Fruit fly (Drosophila melanogaster): ENCODE results near the gene CG14408.

The CG14408 gene

DNA sequence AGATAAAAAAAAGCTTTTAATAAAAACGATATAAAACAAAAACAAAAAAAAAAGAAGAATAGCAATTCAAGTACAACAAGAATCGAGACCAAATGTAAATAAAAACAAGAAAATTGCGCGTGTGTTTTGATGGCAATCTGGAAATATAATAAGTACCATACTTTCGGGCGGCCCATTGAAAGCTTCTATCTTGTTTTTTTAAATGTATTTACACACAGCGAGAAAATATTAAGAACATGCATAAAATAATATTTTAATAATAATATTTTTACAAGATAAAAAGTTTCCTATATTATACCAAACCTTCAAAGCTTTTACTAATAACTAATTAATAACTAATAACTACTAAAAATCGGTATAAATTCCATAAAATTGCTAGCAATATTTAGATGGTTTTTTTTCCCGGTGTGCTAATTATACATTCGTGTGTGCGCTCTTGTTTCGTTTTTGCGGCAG, 8.6 kb upstream of the CG14408 start (continued):
- TF ChIP-seq acj6 (GFP tag; optimal IDR thresholded peaks at IDR 0.05) = peak; percentile 36
- TF ChIP-seq Sox102F (GFP tag; optimal IDR thresholded peaks at IDR 0.05) = peak; percentile 11
- TF ChIP-seq CG6163 (GFP tag; IDR thresholded peaks at IDR 0.05) = peak; percentile 56; the same call in 2 of the 3 replicates
- TF ChIP-seq Lpt (GFP tag; optimal IDR thresholded peaks at IDR 0.05) = peak; percentile 15
- no peak for TF ChIP-seq CG7368 (GFP tag; optimal IDR thresholded peaks at IDR 0.05)
- TF ChIP-seq Gug (GFP tag; IDR thresholded peaks at IDR 0.05) = no peak
- peak; percentile 39 for TF ChIP-seq net (GFP tag; optimal IDR thresholded peaks at IDR 0.05)
- peak; percentile 48 for TF ChIP-seq Ets96B (tag; optimal IDR thresholded peaks at IDR 0.05)
- peak; percentile 43 for TF ChIP-seq CG16779 (tag; optimal IDR thresholded peaks at IDR 0.05)
- TF ChIP-seq CG8119 (GFP tag; IDR thresholded peaks at IDR 0.05) = no peak; the same call in 1 of the 3 replicates
- TF ChIP-seq CG4318 (GFP tag; optimal IDR thresholded peaks at IDR 0.05) = peak; percentile 20
- no peak for TF ChIP-seq Eip93F (GFP tag; optimal IDR thresholded peaks at IDR 0.05)
- TF ChIP-seq Sox15 (GFP tag; optimal IDR thresholded peaks at IDR 0.05) = no peak
- peak; percentile 49 for TF ChIP-seq CG10631 (GFP tag; optimal IDR thresholded peaks at IDR 0.05)
- peak; percentile 61 for TF ChIP-seq CG15336 (GFP tag; IDR thresholded peaks at IDR 0.05)
- TF ChIP-seq cyc (GFP tag; optimal IDR thresholded peaks at IDR 0.05) = no peak
- TF ChIP-seq spab (GFP tag; optimal IDR thresholded peaks at IDR 0.05) = peak; percentile 52
- TF ChIP-seq Eip78C (GFP tag) = peak; percentile 90
- TF ChIP-seq CG9139 (GFP tag; optimal IDR thresholded peaks at IDR 0.05) = peak; percentile 42
- TF ChIP-seq CG10669 (GFP tag; optimal IDR thresholded peaks at IDR 0.05) = peak; percentile 51
- peak; percentile 37 for TF ChIP-seq CG1621 (tag; optimal IDR thresholded peaks at IDR 0.05)
- TF ChIP-seq Hr4 (GFP tag; optimal IDR thresholded peaks at IDR 0.05) = no peak

DNA sequence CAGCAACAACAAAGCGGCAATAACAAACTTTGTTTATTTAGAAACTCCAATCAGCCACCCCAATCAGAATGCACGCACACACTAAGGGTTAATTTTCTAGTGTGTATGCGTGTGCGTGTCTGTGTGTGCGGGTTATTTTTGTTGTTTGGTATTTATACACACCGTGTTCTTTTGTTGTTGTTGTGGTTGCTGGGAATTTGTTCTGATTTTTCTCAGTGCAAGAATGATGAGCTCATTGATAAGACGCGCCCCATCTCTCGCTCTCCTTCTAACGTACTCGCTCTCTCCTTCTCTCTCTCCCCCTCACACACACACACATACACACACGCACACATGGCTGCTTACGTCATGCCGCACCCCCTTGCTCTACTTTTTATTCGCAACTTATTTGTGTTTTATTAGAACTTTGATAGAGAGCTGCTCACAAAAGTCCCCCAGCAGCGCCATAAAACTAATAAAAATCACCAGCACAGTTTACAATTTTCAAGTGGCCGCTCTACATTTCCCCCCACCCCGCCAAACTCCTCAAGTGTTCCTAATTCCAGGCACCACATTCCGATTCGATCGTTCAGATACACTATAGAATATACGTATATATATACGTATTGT, 8.0 kb upstream of the CG14408 start:
- TF ChIP-seq CG8319 (GFP tag; optimal IDR thresholded peaks at IDR 0.05) (no peak), achi (GFP tag; optimal IDR thresholded peaks at IDR 0.05) (peak; percentile 46), CG11762 (GFP tag; optimal IDR thresholded peaks at IDR 0.05; ENCODE audit: insufficient read depth) (no peak), CG3032 (tag; optimal IDR thresholded peaks at IDR 0.05) (peak; percentile 4), CG7368 (GFP tag; optimal IDR thresholded peaks at IDR 0.05) (peak; percentile 21), CG11294 (GFP tag; IDR thresholded peaks at IDR 0.05) (0 out of 2 replicates have a peak, but pooled peaks have one; percentile 50), CG1621 (tag; optimal IDR thresholded peaks at IDR 0.05) (peak; percentile 28), spab (GFP tag; optimal IDR thresholded peaks at IDR 0.05) (no peak), Hr39 (GFP tag; optimal IDR thresholded peaks at IDR 0.05) (peak; percentile 53), Eip78C (GFP tag) (peak; percentile 9), acj6 (GFP tag; optimal IDR thresholded peaks at IDR 0.05) (peak; percentile 19), CG3919 (GFP tag; optimal IDR thresholded peaks at IDR 0.05) (peak; percentile 13), CG10669 (GFP tag; optimal IDR thresholded peaks at IDR 0.05) (no peak), CG16779 (tag; optimal IDR thresholded peaks at IDR 0.05) (no peak), svp (GFP tag) (peak; percentile 65), Met (GFP tag; optimal IDR thresholded peaks at IDR 0.05) (peak; percentile 54), CG9139 (GFP tag; optimal IDR thresholded peaks at IDR 0.05) (no peak), Gug (GFP tag; IDR thresholded peaks at IDR 0.05) (no peak), cyc (GFP tag; optimal IDR thresholded peaks at IDR 0.05) (peak; percentile 40), fd59A (GFP tag; optimal IDR thresholded peaks at IDR 0.05) (no peak), Eip93F (GFP tag; optimal IDR thresholded peaks at IDR 0.05) (no peak), salr (GFP tag; optimal IDR thresholded peaks at IDR 0.05) (no peak), Smox (GFP tag; optimal IDR thresholded peaks at IDR 0.05) (no peak), CG6854 (GFP tag; optimal IDR thresholded peaks at IDR 0.05) (no peak), eg (GFP tag; IDR thresholded peaks at IDR 0.05) (peak; percentile 80), Sox14 (GFP tag; optimal IDR thresholded peaks at IDR 0.05) (peak; percentile 14), CG6276 (GFP tag; optimal IDR thresholded peaks at IDR 0.05) (no peak), CG11902 (GFP tag; optimal IDR thresholded peaks at IDR 0.05) (no peak), net (GFP tag; optimal IDR thresholded peaks at IDR 0.05) (no peak), esn (GFP tag; optimal IDR thresholded peaks at IDR 0.05) (peak; percentile 30), CG15336 (GFP tag; IDR thresholded peaks at IDR 0.05) (peak; percentile 49), pdm3 (GFP tag; optimal IDR thresholded peaks at IDR 0.05) (peak; percentile 44), Lpt (GFP tag; optimal IDR thresholded peaks at IDR 0.05) (no peak), CG6792 (GFP tag; optimal IDR thresholded peaks at IDR 0.05) (no peak), dsx (GFP tag; optimal IDR thresholded peaks at IDR 0.05; ENCODE audit: poor library complexity, severe bottlenecking) (no peak), ss (GFP tag; optimal IDR thresholded peaks at IDR 0.05) (no peak), CG8632 (GFP tag; optimal IDR thresholded peaks at IDR 0.05) (peak; percentile 14), fkh (GFP tag; optimal IDR thresholded peaks at IDR 0.05) (peak; percentile 57), CG6808 (GFP tag; optimal IDR thresholded peaks at IDR 0.05) (no peak)
